Worm (Caenorhabditis elegans) whole organism, L4 larva: ENCODE measurements around the gene atln-2.

ENCODE experiments used
- F10B5.3 ChIP-seq: sonication (generic microtip); optimal IDR thresholded peaks from 2 replicates; lab custom pipeline; 2016; ENCODE audit warnings: mild to moderate bottlenecking, missing genetic modification characterization, missing compliant biosample characterization
- F37D6.2 ChIP-seq: sonication (generic microtip); optimal IDR thresholded peaks from 2 replicates; lab custom pipeline; 2016; ENCODE audit warnings: mild to moderate bottlenecking, missing genetic modification characterization, missing compliant biosample characterization
- R02D3.7 ChIP-seq: fragments of 150-350 bp; sonication (generic microtip); optimal IDR thresholded peaks from 3 replicates; lab custom pipeline; 2014; ENCODE audit warnings: missing biosample characterization, missing genetic modification characterization
- T20F7.1 ChIP-seq: fragments of 200-800 bp; sonication (Bioruptor generic); optimal IDR thresholded peaks from 2 replicates; lab custom pipeline; 2018; ENCODE audit warnings: mild to moderate bottlenecking, missing genetic modification characterization, missing compliant biosample characterization
- Y105C5A.15 ChIP-seq: fragments of 200-800 bp; sonication (Bioruptor generic); IDR thresholded peaks from 2 replicates; pipeline ENCODE4 v1.3.6; 2022; ENCODE audit warnings: missing genetic modification characterization, missing compliant biosample characterization
- Y48G9A.11 ChIP-seq: fragments of 200-800 bp; sonication (Bioruptor generic); IDR thresholded peaks from 2 replicates; pipeline ENCODE4 v1.3.6; 2022; ENCODE audit warnings: missing genetic modification reagents, missing genetic modification characterization, missing compliant biosample characterization
- Y75B8A.6 ChIP-seq: fragments of 200-800 bp; sonication (Bioruptor generic); IDR thresholded peaks from 2 replicates; pipeline ENCODE4 v1.3.6; 2022; ENCODE audit warnings: missing genetic modification reagents, missing genetic modification characterization, missing compliant biosample characterization
- ZK337.2 ChIP-seq: fragments of 200-800 bp; sonication (Bioruptor generic); IDR thresholded peaks from 2 replicates; pipeline ENCODE4 v1.3.6; 2022; ENCODE audit warnings: missing genetic modification reagents, missing genetic modification characterization, missing compliant biosample characterization
- ZK546.5 ChIP-seq, 2 experiments: sonication (generic microtip); optimal IDR thresholded peaks; 2 replicates each; lab custom pipeline; 2017; ENCODE audit warnings: missing biosample characterization in 2 of 2, missing genetic modification characterization in 2 of 2
- arid-1 ChIP-seq: fragments of 200-800 bp; sonication (Bioruptor generic); conservative IDR thresholded peaks from 2 replicates; pipeline ENCODE4 v1.3.6; 2022; ENCODE audit warnings: missing genetic modification reagents, missing genetic modification characterization, missing compliant biosample characterization
- ceh-44 ChIP-seq: fragments of 200-800 bp; sonication (Bioruptor generic); IDR thresholded peaks from 2 replicates; pipeline ENCODE4 v1.3.6; 2022; ENCODE audit warnings: missing genetic modification reagents, missing genetic modification characterization, missing compliant biosample characterization
- ceh-62 ChIP-seq: sonication (generic microtip); optimal IDR thresholded peaks from 2 replicates; lab custom pipeline; 2017; ENCODE audit warnings: missing biosample characterization, missing genetic modification characterization
- ceh-82 ChIP-seq: sonication (generic microtip); optimal IDR thresholded peaks from 2 replicates; lab custom pipeline; 2017; ENCODE audit warnings: missing biosample characterization, missing genetic modification characterization
- cey-2 ChIP-seq: sonication (generic microtip); optimal IDR thresholded peaks from 3 replicates; lab custom pipeline; 2017; ENCODE audit warnings: missing genetic modification characterization, mild to moderate bottlenecking, missing compliant biosample characterization, antibody characterized with exemption, borderline replicate concordance; ENCODE audit not compliant: insufficient read depth
- daf-12 ChIP-seq: fragments of 150-350 bp; optimal IDR thresholded peaks from 2 replicates; lab custom pipeline; 2014; ENCODE audit warnings: missing biosample characterization, missing genetic modification reagents, missing genetic modification characterization
- daf-8 ChIP-seq: fragments of 200-800 bp; sonication (Bioruptor generic); IDR thresholded peaks from 2 replicates; pipeline ENCODE4 v1.3.6; 2022; ENCODE audit warnings: missing genetic modification characterization, missing compliant biosample characterization
- dmd-8 ChIP-seq: fragments of 200-800 bp; sonication (Bioruptor generic); IDR thresholded peaks from 2 replicates; pipeline ENCODE4 v1.3.6; 2022; ENCODE audit warnings: missing genetic modification characterization, missing compliant biosample characterization
- dmd-9 ChIP-seq: fragments of 200-800 bp; sonication (Bioruptor generic); IDR thresholded peaks from 2 replicates; pipeline ENCODE4 v1.3.6; 2022; ENCODE audit warnings: missing genetic modification reagents, missing genetic modification characterization, missing compliant biosample characterization
- dpl-1 ChIP-seq: fragments of 150-350 bp; optimal IDR thresholded peaks from 2 replicates; lab custom pipeline; 2014; ENCODE audit warnings: missing biosample characterization, missing genetic modification reagents, missing genetic modification characterization
- dve-1 ChIP-seq: sonication (generic microtip); optimal IDR thresholded peaks from 2 replicates; lab custom pipeline; 2017; ENCODE audit warnings: antibody characterized with exemption, mild to moderate bottlenecking, missing genetic modification characterization, missing compliant biosample characterization; ENCODE audit not compliant: insufficient read depth
- fkh-10 ChIP-seq: fragments of 150-350 bp; optimal IDR thresholded peaks from 2 replicates; lab custom pipeline; 2014; ENCODE audit warnings: missing biosample characterization, missing genetic modification reagents, missing genetic modification characterization
- fos-1 ChIP-seq: fragments of 150-350 bp; optimal IDR thresholded peaks from 2 replicates; lab custom pipeline; 2014; ENCODE audit warnings: missing biosample characterization, missing genetic modification characterization
- hlh-11 ChIP-seq: fragments of 200-800 bp; sonication (Bioruptor generic); optimal IDR thresholded peaks from 2 replicates; lab custom pipeline; 2018; ENCODE audit warnings: mild to moderate bottlenecking, missing genetic modification characterization, missing compliant biosample characterization
- hlh-30 ChIP-seq: sonication (generic microtip); optimal IDR thresholded peaks from 2 replicates; lab custom pipeline; 2017; ENCODE audit warnings: antibody characterized with exemption, mild to moderate bottlenecking, missing genetic modification characterization, missing compliant biosample characterization; ENCODE audit not compliant: insufficient read depth
- lim-7 ChIP-seq: fragments of 200-800 bp; sonication (Bioruptor generic); IDR thresholded peaks from 2 replicates; pipeline ENCODE4 v1.3.6; 2022; ENCODE audit warnings: missing genetic modification characterization, missing compliant biosample characterization
- lin-1 ChIP-seq: fragments of 200-800 bp; sonication (Bioruptor generic); IDR thresholded peaks from 2 replicates; pipeline ENCODE4 v1.3.6; 2022; ENCODE audit warnings: missing genetic modification reagents, missing genetic modification characterization, missing compliant biosample characterization
- lin-13 ChIP-seq: fragments of 150-350 bp; optimal IDR thresholded peaks from 2 replicates; lab custom pipeline; 2014; ENCODE audit warnings: missing biosample characterization, missing genetic modification reagents, missing genetic modification characterization
- lin-29 ChIP-seq: fragments of 200-800 bp; sonication (Bioruptor generic); IDR thresholded peaks from 2 replicates; pipeline ENCODE4 v1.3.6; 2022; ENCODE audit warnings: missing genetic modification reagents, missing genetic modification characterization, missing compliant biosample characterization
- lin-38 ChIP-seq: fragments of 200-800 bp; sonication (Bioruptor generic); IDR thresholded peaks from 2 replicates; pipeline ENCODE4 v1.3.6; 2022; ENCODE audit warnings: missing genetic modification reagents, missing genetic modification characterization, missing compliant biosample characterization
- lsy-2 ChIP-seq, 2 experiments: fragments of 150-350 bp in 1 of 2; sonication (generic microtip) in 1 of 2; optimal IDR thresholded peaks; 2 replicates each; lab custom pipeline; 2014 to 2017; ENCODE audit warnings: missing biosample characterization in 2 of 2, missing genetic modification characterization in 2 of 2
- mes-2 ChIP-seq: sonication (generic microtip); optimal IDR thresholded peaks from 2 replicates; lab custom pipeline; 2016; ENCODE audit warnings: missing genotype, mild to moderate bottlenecking, missing genetic modification characterization, missing compliant biosample characterization; ENCODE audit not compliant: poor library complexity, severe bottlenecking
- mxl-2 ChIP-seq: fragments of 200-800 bp; sonication (Bioruptor generic); conservative IDR thresholded peaks from 2 replicates; pipeline ENCODE4 v1.3.6; 2022; ENCODE audit warnings: missing genetic modification reagents, missing genetic modification characterization, missing compliant biosample characterization
- mxl-3 ChIP-seq: fragments of 200-800 bp; sonication (Bioruptor generic); optimal IDR thresholded peaks from 2 replicates; lab custom pipeline; 2018; ENCODE audit warnings: mild to moderate bottlenecking, missing genetic modification characterization, missing compliant biosample characterization
- nhr-10 ChIP-seq: fragments of 150-350 bp; optimal IDR thresholded peaks from 2 replicates; lab custom pipeline; 2014; ENCODE audit warnings: missing biosample characterization, missing genetic modification characterization
- nhr-111 ChIP-seq: fragments of 200-800 bp; sonication (Bioruptor generic); optimal IDR thresholded peaks from 2 replicates; lab custom pipeline; 2018; ENCODE audit warnings: mild to moderate bottlenecking, missing genetic modification characterization, missing compliant biosample characterization
- nhr-28 ChIP-seq: fragments of 150-350 bp; optimal IDR thresholded peaks from 2 replicates; lab custom pipeline; 2014; ENCODE audit warnings: missing biosample characterization, missing genetic modification characterization
- nhr-76 ChIP-seq: fragments of 150-350 bp; optimal IDR thresholded peaks from 2 replicates; lab custom pipeline; 2014; ENCODE audit warnings: missing biosample characterization, missing genetic modification characterization
- nhr-77 ChIP-seq: fragments of 150-350 bp; optimal IDR thresholded peaks from 2 replicates; lab custom pipeline; 2014; ENCODE audit warnings: missing biosample characterization, missing genetic modification characterization
- pha-4 ChIP-seq, 2 experiments: fragments of 150-350 bp in 1 of 2; fragments of 200-800 bp in 1 of 2; sonication (Bioruptor generic) in 1 of 2; IDR thresholded peaks in 1 of 2; optimal IDR thresholded peaks in 1 of 2; 2 replicates each; pipeline versions ENCODE4 v1.3.6 to Lab custom; 2014 to 2022; ENCODE audit warnings: missing genetic modification characterization in 2 of 2, missing genetic modification reagents in 2 of 2, missing biosample characterization in 1 of 2, missing compliant biosample characterization in 1 of 2
- php-3 ChIP-seq: fragments of 200-800 bp; sonication (Bioruptor generic); IDR thresholded peaks from 2 replicates; pipeline ENCODE4 v1.3.6; 2022; ENCODE audit warnings: missing genetic modification reagents, missing genetic modification characterization, missing compliant biosample characterization
- set-16 ChIP-seq: fragments of 200-800 bp; sonication (Bioruptor generic); IDR thresholded peaks from 2 replicates; pipeline ENCODE4 v1.3.6; 2022; ENCODE audit warnings: missing genetic modification reagents, missing genetic modification characterization, missing compliant biosample characterization
- skn-1 ChIP-seq: fragments of 150-350 bp; optimal IDR thresholded peaks from 2 replicates; lab custom pipeline; 2014; ENCODE audit warnings: missing biosample characterization, missing genetic modification characterization
- snpc-4 ChIP-seq: fragments of 150-350 bp; optimal IDR thresholded peaks from 2 replicates; lab custom pipeline; 2014; ENCODE audit warnings: missing biosample characterization, missing genetic modification characterization
- spr-3 ChIP-seq: fragments of 200-800 bp; sonication (Bioruptor generic); optimal IDR thresholded peaks from 2 replicates; lab custom pipeline; 2018; ENCODE audit warnings: mild to moderate bottlenecking, missing genetic modification characterization, missing compliant biosample characterization
- tra-1 ChIP-seq: fragments of 200-800 bp; sonication (Bioruptor generic); IDR thresholded peaks from 2 replicates; pipeline ENCODE4 v1.3.6; 2022; ENCODE audit warnings: missing genetic modification reagents, missing genetic modification characterization, missing compliant biosample characterization
- unc-130 ChIP-seq: sonication (generic microtip); optimal IDR thresholded peaks from 2 replicates; lab custom pipeline; 2016; ENCODE audit warnings: missing genetic modification reagents, missing genetic modification characterization, missing compliant biosample characterization
- unc-62 ChIP-seq, 3 experiments: fragments of 150-350 bp in 1 of 3; sonication (generic microtip); optimal IDR thresholded peaks in 2 of 3; peaks in 1 of 3; 1 replicate in 1 of 3; 2 replicates in 2 of 3; lab custom pipeline; 2014 to 2017; ENCODE audit warnings: missing biosample characterization in 3 of 3, missing genetic modification characterization in 3 of 3, missing genetic modification reagents in 3 of 3, missing genotype in 1 of 3
- zag-1 ChIP-seq: fragments of 150-350 bp; optimal IDR thresholded peaks from 2 replicates; lab custom pipeline; 2014; ENCODE audit warnings: missing biosample characterization, missing genetic modification characterization
- ztf-11 ChIP-seq: fragments of 150-350 bp; optimal IDR thresholded peaks from 2 replicates; lab custom pipeline; 2014; ENCODE audit warnings: missing biosample characterization, missing genetic modification characterization
- ztf-7 ChIP-seq: fragments of 150-350 bp; optimal IDR thresholded peaks from 2 replicates; lab custom pipeline; 2014; ENCODE audit warnings: missing biosample characterization, missing genetic modification characterization

Gene atln-2

ce11 chrIV:15039477-15039876 is 58.1 kb downstream of the atln-2 start, which contains the start of gene hrpu-1 (continued):
- TF ChIP-seq ztf-7 (tag; lab: Kevin White, UChicago) (peak; percentile 90), Y75B8A.6 (GFP tag; lab: Robert Waterston, UW) (no peak), ceh-82 (tag; lab: Kevin White, UChicago) (no peak), F37D6.2 (tag; lab: Kevin White, UChicago) (peak; percentile 55), ZK546.5 (tag; optimal IDR thresholded peaks at IDR 0.05; lab: Kevin White, UChicago) (no peak), dve-1 (tag; lab: Kevin White, UChicago) (peak; percentile 91), zag-1 (tag; lab: Kevin White, UChicago) (no peak), F10B5.3 (no peak), lim-7 (GFP tag; lab: Robert Waterston, UW) (no peak), nhr-76 (tag; lab: Kevin White, UChicago) (no peak), hlh-30 (peak; percentile 88), snpc-4 (tag; lab: Kevin White, UChicago) (no peak), nhr-77 (tag; lab: Kevin White, UChicago) (peak; percentile 37), ztf-11 (tag; lab: Kevin White, UChicago) (no peak), mxl-2 (no peak), nhr-111 (GFP tag; lab: Kevin White, UChicago) (no peak), lin-13 (peak; percentile 48), ZK337.2 (no peak), daf-12 (tag; lab: Kevin White, UChicago) (no peak), dmd-8 (GFP tag; lab: Robert Waterston, UW) (no peak), dpl-1 (peak; percentile 95), hlh-11 (tag; lab: Kevin White, UChicago) (peak; percentile 64), nhr-10 (no peak), pha-4 (GFP tag; IDR thresholded peaks at IDR 0.05; lab: Robert Waterston, UW) (peak; percentile 60; the same call in 1 of the 2 replicates), pha-4 (tag; optimal IDR thresholded peaks at IDR 0.05; lab: Kevin White, UChicago) (peak; percentile 90), unc-130 (GFP tag; lab: Kevin White, UChicago) (peak; percentile 43), unc-62 (GFP tag; optimal IDR thresholded peaks at IDR 0.05 in 1 of 2; lab: Kevin White, UChicago) (peak in 1 of 2 experiments; percentile 58), unc-62 (tag; optimal IDR thresholded peaks at IDR 0.05; lab: Kevin White, UChicago) (no peak), T20F7.1 (GFP tag; lab: Kevin White, UChicago) (no peak), set-16 (GFP tag; lab: Robert Waterston, UW) (no peak), lsy-2 (tag; optimal IDR thresholded peaks at IDR 0.05; lab: Kevin White, UChicago) (peak; percentile 38 to 89), cey-2 (no peak), daf-8 (GFP tag; lab: Robert Waterston, UW) (no peak), R02D3.7 (tag; lab: Kevin White, UChicago) (no peak), mxl-3 (GFP tag; lab: Kevin White, UChicago) (no peak), arid-1 (peak; percentile 53; the same call in 1 of the 2 replicates), lin-29 (GFP tag; lab: Robert Waterston, UW) (no peak), lin-38 (GFP tag; lab: Robert Waterston, UW) (peak; percentile 85), lin-1 (GFP tag; lab: Robert Waterston, UW) (no peak), skn-1 (no peak), fkh-10 (GFP tag; lab: Kevin White, UChicago) (peak; percentile 63), ceh-62 (tag; lab: Kevin White, UChicago) (no peak), nhr-28 (peak; percentile 55), spr-3 (GFP tag; lab: Kevin White, UChicago) (no peak), ceh-44 (GFP tag; lab: Robert Waterston, UW) (no peak), tra-1 (no peak), dmd-9 (0 out of 2 replicates have a peak, but pooled peaks have one; percentile 44), Y48G9A.11 (GFP tag; lab: Robert Waterston, UW) (peak; percentile 71), Y105C5A.15 (GFP tag; lab: Robert Waterston, UW) (no peak), fos-1 (no peak), mes-2 (peak; percentile 86), php-3 (GFP tag; lab: Robert Waterston, UW) (no peak)
